Fruit fly (Drosophila melanogaster) whole organism, adult: ENCODE measurements around the gene Vajk3.

ENCODE experiments used
- CG11617 ChIP-seq: fragments of 200-800 bp; sonication (Bioruptor generic); optimal IDR thresholded peaks from 2 replicates; lab custom pipeline; 2017; ENCODE audit warnings: mild to moderate bottlenecking, missing biosample characterization, missing genetic modification reagents, missing genetic modification characterization
- CG12768 ChIP-seq: fragments of 200-800 bp; sonication (Bioruptor generic); optimal IDR thresholded peaks from 2 replicates; lab custom pipeline; 2017; ENCODE audit warnings: missing biosample characterization, missing genetic modification characterization, mild to moderate bottlenecking, moderate library complexity, missing genetic modification reagents
- CG14711 ChIP-seq: fragments of 200-800 bp; sonication (Bioruptor generic); optimal IDR thresholded peaks from 2 replicates; lab custom pipeline; 2018; ENCODE audit warnings: missing biosample characterization, mild to moderate bottlenecking, missing genetic modification characterization, moderate library complexity
- CG1620 ChIP-seq: fragments of 200-800 bp; sonication (Bioruptor generic); optimal IDR thresholded peaks from 2 replicates; lab custom pipeline; 2016; ENCODE audit warnings: missing biosample characterization, missing genetic modification characterization
- CG33017 ChIP-seq: fragments of 200-800 bp; sonication (Bioruptor generic); optimal IDR thresholded peaks from 2 replicates; lab custom pipeline; 2018; ENCODE audit warnings: missing biosample characterization, mild to moderate bottlenecking, missing genetic modification characterization, moderate library complexity
- CG5204 ChIP-seq: fragments of 200-800 bp; sonication (Bioruptor generic); optimal IDR thresholded peaks from 2 replicates; lab custom pipeline; 2016; ENCODE audit warnings: missing biosample characterization, missing genetic modification characterization
- CG7045 ChIP-seq: fragments of 200-800 bp; sonication (Bioruptor generic); optimal IDR thresholded peaks from 2 replicates; lab custom pipeline; 2017; ENCODE audit warnings: missing biosample characterization, mild to moderate bottlenecking, missing genetic modification characterization
- CG7101 ChIP-seq: fragments of 200-800 bp; sonication (Bioruptor generic); optimal IDR thresholded peaks from 2 replicates; lab custom pipeline; 2018; ENCODE audit warnings: missing biosample characterization, mild to moderate bottlenecking, missing genetic modification characterization, moderate library complexity
- Clk ChIP-seq: fragments of 200-800 bp; sonication (Bioruptor generic); optimal IDR thresholded peaks from 2 replicates; lab custom pipeline; 2017; ENCODE audit warnings: missing biosample characterization, missing genetic modification characterization
- Crg-1 ChIP-seq: fragments of 200-800 bp; sonication (Bioruptor generic); optimal IDR thresholded peaks from 2 replicates; lab custom pipeline; 2016; ENCODE audit warnings: missing biosample characterization, missing genetic modification characterization
- Hr96 ChIP-seq: fragments of 200-800 bp; sonication (Bioruptor generic); optimal IDR thresholded peaks from 2 replicates; lab custom pipeline; 2016; ENCODE audit warnings: missing biosample characterization, missing genetic modification characterization
- Mnt ChIP-seq: fragments of 200-800 bp; sonication (Bioruptor generic); optimal IDR thresholded peaks from 2 replicates; lab custom pipeline; 2016; ENCODE audit warnings: missing biosample characterization, mild to moderate bottlenecking, missing genetic modification characterization
- bab1 ChIP-seq: fragments of 200-800 bp; sonication (Bioruptor generic); optimal IDR thresholded peaks from 3 replicates; lab custom pipeline; 2019; ENCODE audit warnings: missing biosample characterization, mild to moderate bottlenecking, missing genetic modification characterization, moderate library complexity
- cic ChIP-seq: fragments of 200-800 bp; sonication (Bioruptor generic); optimal IDR thresholded peaks from 2 replicates; lab custom pipeline; 2017; ENCODE audit warnings: missing biosample characterization, mild to moderate bottlenecking, missing genetic modification characterization, moderate library complexity
- cnc ChIP-seq, 2 experiments: fragments of >200 bp; optimal IDR thresholded peaks; 2 replicates each; lab custom pipeline; 2017
- kay ChIP-seq: fragments of 200-800 bp; sonication (Bioruptor generic); peaks from one replicate; lab custom pipeline; 2016; ENCODE audit warnings: missing biosample characterization, missing genetic modification characterization, borderline replicate concordance
- ovo ChIP-seq: fragments of 200-800 bp; sonication (Bioruptor generic); optimal IDR thresholded peaks from 2 replicates; lab custom pipeline; 2016; ENCODE audit warnings: missing biosample characterization, missing genetic modification characterization
- pad ChIP-seq: fragments of 200-800 bp; sonication (Bioruptor generic); optimal IDR thresholded peaks from 3 replicates; lab custom pipeline; 2017; ENCODE audit warnings: missing biosample characterization, missing genetic modification characterization, mild to moderate bottlenecking, moderate library complexity, missing genetic modification reagents
- tj ChIP-seq: fragments of 200-800 bp; sonication (Bioruptor generic); optimal IDR thresholded peaks from 3 replicates; lab custom pipeline; 2017; ENCODE audit warnings: missing biosample characterization, mild to moderate bottlenecking, missing genetic modification characterization, moderate library complexity
- toe ChIP-seq: fragments of 200-800 bp; sonication (Bioruptor generic); optimal IDR thresholded peaks from 2 replicates; lab custom pipeline; 2016; ENCODE audit warnings: missing biosample characterization, missing genetic modification characterization

Vajk3 gene

DNA sequence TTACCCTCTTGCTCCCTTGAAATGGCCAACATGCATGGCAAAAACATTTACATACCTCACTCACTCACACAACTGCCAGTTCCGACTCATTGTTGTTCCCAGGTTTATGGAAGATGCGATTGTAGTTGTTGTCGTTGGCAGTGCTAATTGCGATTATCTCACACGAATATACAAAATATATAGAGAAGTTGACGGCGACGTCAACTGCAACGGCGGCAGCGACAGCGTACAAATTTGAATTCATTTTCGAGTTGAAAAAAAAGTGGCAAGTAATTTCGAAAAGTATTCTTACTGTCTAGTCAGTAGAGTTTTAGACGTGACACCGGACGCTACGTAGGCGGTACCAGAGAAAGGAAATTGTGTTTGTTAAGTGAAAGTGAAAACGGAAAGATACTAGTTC, 32.9 kb downstream of the Vajk3 start, which contains the start of gene Ance-3:
Gene Ance-3, plus strand, starts transcription at position 301 of the 400 bp plus-strand sequence.
- TF ChIP-seq cnc (optimal IDR thresholded peaks at IDR 0.05; lab: Kevin White, UChicago) (no peak), CG11617 (GFP tag; lab: Kevin White, UChicago) (no peak), Hr96 (GFP tag; lab: Kevin White, UChicago) (no peak), CG7045 (GFP tag; lab: Kevin White, UChicago) (no peak), bab1 (GFP tag; lab: Kevin White, UChicago) (no peak), pad (GFP tag; lab: Kevin White, UChicago) (no peak), toe (GFP tag; lab: Kevin White, UChicago) (no peak)

DNA sequence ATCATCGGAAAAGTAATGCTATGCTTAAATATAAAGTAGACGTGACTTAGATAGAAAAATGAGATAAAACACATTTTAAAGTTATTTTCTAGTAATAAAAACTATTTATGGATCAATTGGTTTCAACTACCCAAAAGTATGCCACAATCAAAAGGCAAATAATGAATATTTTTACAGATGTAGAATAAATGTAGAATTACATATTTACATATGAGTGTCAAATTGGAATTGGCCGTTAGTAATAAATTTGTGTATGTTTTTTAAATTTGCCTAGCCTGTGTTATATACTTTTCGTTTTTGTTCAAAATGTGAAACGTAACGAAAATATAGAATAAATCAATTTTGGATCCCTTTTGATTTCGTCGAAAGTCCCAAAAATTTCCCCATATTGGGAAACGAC, 35.5 kb downstream of the Vajk3 start, which contains the start of gene Acyp:
Gene Acyp, plus strand, starts transcription at position 301 of the 400 bp plus-strand sequence.
- TF ChIP-seq kay (GFP tag; lab: Kevin White, UChicago) (no peak), CG1620 (GFP tag; lab: Kevin White, UChicago) (no peak), CG14711 (tag; lab: Kevin White, UChicago) (no peak), pad (GFP tag; lab: Kevin White, UChicago) (no peak), Crg-1 (GFP tag; lab: Kevin White, UChicago) (no peak), toe (GFP tag; lab: Kevin White, UChicago) (no peak), cnc (optimal IDR thresholded peaks at IDR 0.05; lab: Kevin White, UChicago) (no peak), CG5204 (GFP tag; lab: Kevin White, UChicago) (no peak), ovo (GFP tag; lab: Kevin White, UChicago) (no peak), CG7045 (GFP tag; lab: Kevin White, UChicago) (no peak), CG12768 (GFP tag; lab: Kevin White, UChicago) (no peak), Mnt (GFP tag; lab: Kevin White, UChicago) (no peak), cic (GFP tag; lab: Kevin White, UChicago) (no peak), CG33017 (tag; lab: Kevin White, UChicago) (no peak), Clk (GFP tag; lab: Kevin White, UChicago) (no peak), Hr96 (GFP tag; lab: Kevin White, UChicago) (no peak), CG7101 (tag; lab: Kevin White, UChicago) (no peak), bab1 (GFP tag; lab: Kevin White, UChicago) (no peak)

DNA sequence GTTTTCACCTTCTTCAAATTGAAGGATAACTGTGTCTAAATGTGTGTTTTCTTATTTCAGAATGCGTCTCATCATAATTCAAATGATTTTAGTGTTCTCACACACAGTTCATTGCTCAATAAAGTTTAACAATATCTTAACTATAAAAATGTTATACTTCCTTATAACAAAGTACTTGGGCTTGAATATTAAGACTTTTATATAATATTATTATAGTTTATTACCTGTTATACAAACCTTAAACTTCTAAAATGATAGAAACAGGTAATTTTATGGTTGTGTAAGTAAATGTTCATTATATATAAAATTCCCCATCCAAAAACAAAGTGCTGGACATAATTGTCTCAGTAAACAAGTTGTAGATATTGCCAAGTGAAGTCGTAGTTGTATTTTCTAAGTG, 38.2 kb downstream of the Vajk3 start, which contains the start of gene Ance-2:
Gene Ance-2, plus strand, starts transcription at position 301 of the 400 bp plus-strand sequence.
- TF ChIP-seq CG14711 (tag; lab: Kevin White, UChicago) = no peak
- TF ChIP-seq toe (GFP tag; lab: Kevin White, UChicago) = no peak
- no peak for TF ChIP-seq CG33017 (tag; lab: Kevin White, UChicago)
- TF ChIP-seq kay (GFP tag; lab: Kevin White, UChicago) = no peak
- no peak for TF ChIP-seq cnc (optimal IDR thresholded peaks at IDR 0.05; lab: Kevin White, UChicago)
- TF ChIP-seq CG1620 (GFP tag; lab: Kevin White, UChicago) = no peak
- no peak for TF ChIP-seq bab1 (GFP tag; lab: Kevin White, UChicago)

DNA sequence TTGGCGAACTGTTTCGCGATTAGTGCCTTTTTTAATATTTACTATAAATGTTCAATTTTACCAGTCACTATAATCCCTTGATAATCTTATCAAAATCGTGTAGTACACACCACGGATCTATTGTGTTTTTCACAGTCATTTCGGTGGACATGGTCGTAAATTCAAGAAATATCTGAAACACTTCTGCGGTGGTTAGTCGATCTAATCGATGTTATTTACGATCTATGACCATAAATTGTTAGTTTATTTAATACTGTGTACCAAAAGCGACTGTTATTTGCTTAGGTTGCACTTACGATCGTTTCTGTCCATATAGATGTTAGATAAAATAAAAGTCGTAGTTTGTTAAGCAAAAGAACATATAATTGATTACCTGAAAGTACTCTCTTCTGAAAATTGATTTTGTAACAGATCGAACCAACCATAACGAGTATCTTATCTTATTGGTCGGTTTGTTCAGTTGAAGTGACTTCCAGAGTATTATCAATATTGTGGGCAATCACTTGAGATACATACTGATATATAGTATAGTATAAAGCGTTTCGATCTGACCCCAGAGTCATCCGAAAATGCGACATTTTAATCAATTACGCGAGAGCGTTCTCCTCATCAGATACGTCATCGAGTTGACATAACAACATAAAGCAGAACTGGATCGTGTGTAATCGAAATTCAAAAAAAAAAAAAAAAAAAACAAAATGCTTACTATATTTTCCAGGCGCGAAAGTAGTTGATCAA, 41.3 kb downstream of the Vajk3 start:
- TF ChIP-seq toe (GFP tag; lab: Kevin White, UChicago) = no peak
- no peak for TF ChIP-seq bab1 (GFP tag; lab: Kevin White, UChicago)
- peak; percentile 65 for TF ChIP-seq cic (GFP tag; lab: Kevin White, UChicago)
- TF ChIP-seq CG12768 (GFP tag; lab: Kevin White, UChicago) = peak; percentile 4

DNA sequence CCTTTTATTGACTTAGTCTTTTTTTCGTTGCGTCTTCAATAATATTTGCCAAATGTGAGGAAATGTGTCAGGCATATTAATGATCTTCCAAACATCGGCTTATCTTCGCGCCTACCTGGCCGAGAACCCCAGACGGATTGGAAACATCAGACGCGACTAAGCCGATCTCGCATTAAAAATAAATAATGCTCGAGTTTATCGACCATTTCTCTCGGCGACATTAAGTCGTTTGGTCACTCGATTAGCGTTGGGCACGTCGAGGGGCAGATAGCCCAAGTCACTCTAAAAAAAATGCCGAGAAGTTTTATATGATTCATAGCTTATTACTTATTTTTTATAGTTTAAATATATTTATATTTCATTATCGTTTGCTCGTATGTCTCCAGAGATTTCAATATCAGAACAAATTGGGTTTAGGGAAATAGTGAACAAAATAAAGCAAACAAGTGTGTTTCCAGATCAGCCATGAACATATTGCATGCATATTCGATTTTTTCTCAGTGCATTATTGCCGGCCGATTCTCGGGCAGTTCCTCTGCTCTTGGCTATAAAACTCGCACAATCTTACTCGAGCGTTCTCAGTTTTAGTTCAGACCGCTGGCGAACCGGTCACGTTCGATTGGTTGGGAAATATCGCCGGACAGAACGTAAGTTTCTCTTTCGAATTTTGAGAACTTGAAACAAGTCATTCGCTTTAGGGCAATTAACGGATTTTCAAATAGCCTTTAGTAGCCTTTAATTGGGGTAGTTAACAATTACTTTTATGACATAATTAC, 42.0 kb downstream of the Vajk3 start, which contains the start of gene Ance:
Gene Ance, plus strand, starts transcription at position 574 of the 776 bp plus-strand sequence.
- TF ChIP-seq CG1620 (GFP tag; lab: Kevin White, UChicago) (no peak), tj (GFP tag; lab: Kevin White, UChicago) (no peak), CG7045 (GFP tag; lab: Kevin White, UChicago) (peak; percentile 48), Crg-1 (GFP tag; lab: Kevin White, UChicago) (no peak), kay (GFP tag; lab: Kevin White, UChicago) (peak; percentile 90), Clk (GFP tag; lab: Kevin White, UChicago) (no peak), bab1 (GFP tag; lab: Kevin White, UChicago) (peak; percentile 18), Mnt (GFP tag; lab: Kevin White, UChicago) (no peak), cnc (optimal IDR thresholded peaks at IDR 0.05; lab: Kevin White, UChicago) (no peak), cic (GFP tag; lab: Kevin White, UChicago) (peak; percentile 74), ovo (GFP tag; lab: Kevin White, UChicago) (no peak), pad (GFP tag; lab: Kevin White, UChicago) (no peak), Hr96 (GFP tag; lab: Kevin White, UChicago) (peak; percentile 36), CG7101 (tag; lab: Kevin White, UChicago) (no peak), CG5204 (GFP tag; lab: Kevin White, UChicago) (no peak), CG12768 (GFP tag; lab: Kevin White, UChicago) (peak; percentile 9), CG14711 (tag; lab: Kevin White, UChicago) (no peak), CG33017 (tag; lab: Kevin White, UChicago) (peak; percentile 15), toe (GFP tag; lab: Kevin White, UChicago) (no peak), CG11617 (GFP tag; lab: Kevin White, UChicago) (peak; percentile 52)
